Worm (Caenorhabditis elegans): ENCODE results near the gene clec-124.

clec-124 gene

ce11 chrII:3240207-3240606, 9.3 kb upstream of the clec-124 start, which contains the start of gene C17F4.3:
TSS of gene C17F4.3 (plus strand) at chrII:3240507.
- no peak for TF ChIP-seq ztf-23 (GFP tag; IDR thresholded peaks at IDR 0.05)
- TF ChIP-seq klf-2 (GFP tag; conservative IDR thresholded peaks at IDR 0.05), result no peak
- TF ChIP-seq T22C8.4 (GFP tag; IDR thresholded peaks at IDR 0.05), result no peak
- no peak for TF ChIP-seq ref-1 (GFP tag; conservative IDR thresholded peaks at IDR 0.05)
- TF ChIP-seq cog-1 (tag; optimal IDR thresholded peaks at IDR 0.05), result no peak
- no peak for TF ChIP-seq tab-1 (GFP tag; IDR thresholded peaks at IDR 0.05)
- TF ChIP-seq med-1 (GFP tag; optimal IDR thresholded peaks at IDR 0.05; ENCODE audit: insufficient read depth), result no peak
- no peak for TF ChIP-seq flt-1 (GFP tag; IDR thresholded peaks at IDR 0.05)
- TF ChIP-seq ztf-29 (GFP tag; IDR thresholded peaks at IDR 0.05), result no peak

- TF ChIP-seq ztf-29 (GFP tag; IDR thresholded peaks at IDR 0.05) (no peak), ref-1 (GFP tag; conservative IDR thresholded peaks at IDR 0.05) (no peak), med-1 (GFP tag; optimal IDR thresholded peaks at IDR 0.05; ENCODE audit: insufficient read depth) (no peak), tab-1 (GFP tag; IDR thresholded peaks at IDR 0.05) (no peak), flt-1 (GFP tag; IDR thresholded peaks at IDR 0.05) (no peak), cog-1 (tag; optimal IDR thresholded peaks at IDR 0.05) (no peak), T22C8.4 (GFP tag; IDR thresholded peaks at IDR 0.05) (no peak), klf-2 (GFP tag; conservative IDR thresholded peaks at IDR 0.05) (no peak), ztf-23 (GFP tag; IDR thresholded peaks at IDR 0.05) (no peak)
Measured at ce11 chrII:3241842-3242241, 7.7 kb upstream of the clec-124 start.

- no peak for TF ChIP-seq cog-1 (tag; optimal IDR thresholded peaks at IDR 0.05)
- TF ChIP-seq klf-2 (GFP tag; conservative IDR thresholded peaks at IDR 0.05), result no peak
- no peak for TF ChIP-seq tab-1 (GFP tag; IDR thresholded peaks at IDR 0.05)
- no peak for TF ChIP-seq ref-1 (GFP tag; conservative IDR thresholded peaks at IDR 0.05)
- TF ChIP-seq ztf-29 (GFP tag; IDR thresholded peaks at IDR 0.05), result no peak
- TF ChIP-seq med-1 (GFP tag; optimal IDR thresholded peaks at IDR 0.05; ENCODE audit: insufficient read depth), result no peak
- TF ChIP-seq ztf-23 (GFP tag; IDR thresholded peaks at IDR 0.05), result no peak
- TF ChIP-seq flt-1 (GFP tag; IDR thresholded peaks at IDR 0.05), result no peak
- TF ChIP-seq T22C8.4 (GFP tag; IDR thresholded peaks at IDR 0.05), result no peak
Measured at ce11 chrII:3244070-3244469, 5.4 kb upstream of the clec-124 start, which contains the start of gene C17F4.12. TSS of gene C17F4.12 (minus strand) at chrII:3244170.

- TF ChIP-seq klf-2 (GFP tag; conservative IDR thresholded peaks at IDR 0.05), result no peak
- TF ChIP-seq ztf-29 (GFP tag; IDR thresholded peaks at IDR 0.05), result no peak
- no peak for TF ChIP-seq ref-1 (GFP tag; conservative IDR thresholded peaks at IDR 0.05)
- no peak for TF ChIP-seq ztf-23 (GFP tag; IDR thresholded peaks at IDR 0.05)
- TF ChIP-seq med-1 (GFP tag; optimal IDR thresholded peaks at IDR 0.05; ENCODE audit: insufficient read depth), result no peak
- no peak for TF ChIP-seq flt-1 (GFP tag; IDR thresholded peaks at IDR 0.05)
- no peak for TF ChIP-seq T22C8.4 (GFP tag; IDR thresholded peaks at IDR 0.05)
- no peak for TF ChIP-seq tab-1 (GFP tag; IDR thresholded peaks at IDR 0.05)
- TF ChIP-seq cog-1 (tag; optimal IDR thresholded peaks at IDR 0.05), result no peak
Measured at ce11 chrII:3244758-3245157, 4.7 kb upstream of the clec-124 start.

- no peak for TF ChIP-seq cog-1 (tag; optimal IDR thresholded peaks at IDR 0.05)
- no peak for TF ChIP-seq flt-1 (GFP tag; IDR thresholded peaks at IDR 0.05)
Measured at ce11 chrII:3245836-3246235, 3.7 kb upstream of the clec-124 start, which contains the start of gene C17F4.7. TSS of gene C17F4.7 (minus strand) at chrII:3246015.

ce11 chrII:3247556-3247955, 1.9 kb upstream of the clec-124 start:
- no peak for TF ChIP-seq tab-1 (GFP tag; IDR thresholded peaks at IDR 0.05)
- TF ChIP-seq klf-2 (GFP tag; conservative IDR thresholded peaks at IDR 0.05), result no peak
- no peak for TF ChIP-seq ztf-23 (GFP tag; IDR thresholded peaks at IDR 0.05)
- no peak for TF ChIP-seq ref-1 (GFP tag; conservative IDR thresholded peaks at IDR 0.05)
- no peak for TF ChIP-seq med-1 (GFP tag; optimal IDR thresholded peaks at IDR 0.05; ENCODE audit: insufficient read depth)
- no peak for TF ChIP-seq T22C8.4 (GFP tag; IDR thresholded peaks at IDR 0.05)
- no peak for TF ChIP-seq ztf-29 (GFP tag; IDR thresholded peaks at IDR 0.05)
- TF ChIP-seq cog-1 (tag; optimal IDR thresholded peaks at IDR 0.05), result no peak
- TF ChIP-seq flt-1 (GFP tag; IDR thresholded peaks at IDR 0.05), result no peak

- TF ChIP-seq T22C8.4 (GFP tag; IDR thresholded peaks at IDR 0.05) (0 out of 2 replicates have a peak, but pooled peaks have one; percentile 36), cog-1 (tag; optimal IDR thresholded peaks at IDR 0.05) (no peak)
Measured at ce11 chrII:3248043-3248718, 1.3 kb upstream of the clec-124 start, which contains the start of the genes fbxc-50 and C17F4.2. TSS of gene fbxc-50 (minus strand) at chrII:3248123. TSS of gene C17F4.2 (plus strand) at chrII:3248668.

- TF ChIP-seq ref-1 (GFP tag; conservative IDR thresholded peaks at IDR 0.05) (no peak), ztf-23 (GFP tag; IDR thresholded peaks at IDR 0.05) (no peak), tab-1 (GFP tag; IDR thresholded peaks at IDR 0.05) (no peak), flt-1 (GFP tag; IDR thresholded peaks at IDR 0.05) (no peak), klf-2 (GFP tag; conservative IDR thresholded peaks at IDR 0.05) (no peak), T22C8.4 (GFP tag; IDR thresholded peaks at IDR 0.05) (no peak), med-1 (GFP tag; optimal IDR thresholded peaks at IDR 0.05; ENCODE audit: insufficient read depth) (no peak), cog-1 (tag; optimal IDR thresholded peaks at IDR 0.05) (no peak), ztf-29 (GFP tag; IDR thresholded peaks at IDR 0.05) (no peak)
Measured at ce11 chrII:3250195-3250594, 689 bp downstream of the clec-124 start.

ce11 chrII:3251782-3252181, 2.3 kb downstream of the clec-124 start:
- TF ChIP-seq cog-1 (tag; optimal IDR thresholded peaks at IDR 0.05) (no peak), med-1 (GFP tag; optimal IDR thresholded peaks at IDR 0.05; ENCODE audit: insufficient read depth) (no peak), ref-1 (GFP tag; conservative IDR thresholded peaks at IDR 0.05) (no peak), flt-1 (GFP tag; IDR thresholded peaks at IDR 0.05) (no peak), tab-1 (GFP tag; IDR thresholded peaks at IDR 0.05) (no peak), klf-2 (GFP tag; conservative IDR thresholded peaks at IDR 0.05) (no peak), T22C8.4 (GFP tag; IDR thresholded peaks at IDR 0.05) (no peak)

- no peak for TF ChIP-seq flt-1 (GFP tag; IDR thresholded peaks at IDR 0.05)
- no peak for TF ChIP-seq tab-1 (GFP tag; IDR thresholded peaks at IDR 0.05)
- TF ChIP-seq T22C8.4 (GFP tag; IDR thresholded peaks at IDR 0.05), result no peak
- no peak for TF ChIP-seq ztf-23 (GFP tag; IDR thresholded peaks at IDR 0.05)
- TF ChIP-seq cog-1 (tag; optimal IDR thresholded peaks at IDR 0.05), result no peak
- TF ChIP-seq klf-2 (GFP tag; conservative IDR thresholded peaks at IDR 0.05), result no peak
- no peak for TF ChIP-seq ref-1 (GFP tag; conservative IDR thresholded peaks at IDR 0.05)
- TF ChIP-seq med-1 (GFP tag; optimal IDR thresholded peaks at IDR 0.05; ENCODE audit: insufficient read depth), result no peak
Measured at ce11 chrII:3259254-3259653, 9.7 kb downstream of the clec-124 start, which contains the start of gene gcy-19. TSS of gene gcy-19 (minus strand) at chrII:3259354.

All from whole organism, midembryonic.